Fruit fly (Drosophila melanogaster) whole organism, embryonic: Measurements from ENCODE around the gene Cyp18a1.

Experiments
- Bgb ChIP-seq: fragments of 200-800 bp; sonication (Bioruptor generic); IDR thresholded peaks from 2 replicates; pipeline ENCODE4 v1.3.6; 2022; ENCODE audit warnings: missing biosample characterization, missing genetic modification characterization; ENCODE audit not compliant: partially characterized antibody
- Blimp-1 ChIP-seq: fragments of 200-800 bp; sonication (Bioruptor generic); optimal IDR thresholded peaks from 3 replicates; lab custom pipeline; 2018; ENCODE audit warnings: missing biosample characterization, missing genetic modification characterization, mild to moderate bottlenecking, moderate library complexity, missing genetic modification reagents
- CG10267 ChIP-seq: fragments of 200-800 bp; sonication (Bioruptor generic); optimal IDR thresholded peaks from 2 replicates; lab custom pipeline; 2018; ENCODE audit warnings: missing biosample characterization, mild to moderate bottlenecking, missing genetic modification characterization, moderate library complexity
- CG13287 ChIP-seq: fragments of 200-800 bp; sonication (Bioruptor generic); IDR thresholded peaks from 2 replicates; pipeline ENCODE4 v1.3.6; 2022; ENCODE audit warnings: missing biosample characterization, missing genetic modification characterization; ENCODE audit not compliant: partially characterized antibody
- CG13424 ChIP-seq: fragments of 200-800 bp; sonication (Bioruptor generic); optimal IDR thresholded peaks from 2 replicates; lab custom pipeline; 2019; ENCODE audit warnings: missing biosample characterization, mild to moderate bottlenecking, missing genetic modification characterization, moderate library complexity
- CG1603 ChIP-seq: fragments of 200-800 bp; sonication (Bioruptor generic); optimal IDR thresholded peaks from 2 replicates; lab custom pipeline; 2019; ENCODE audit warnings: missing biosample characterization, mild to moderate bottlenecking, missing genetic modification characterization, moderate library complexity
- CG16813 ChIP-seq: fragments of 200-800 bp; sonication (Bioruptor generic); IDR thresholded peaks from 3 replicates; pipeline ENCODE4 v1.3.6; 2022; ENCODE audit warnings: missing biosample characterization, missing genetic modification characterization; ENCODE audit not compliant: partially characterized antibody
- CG17328 ChIP-seq: fragments of 200-800 bp; sonication (Bioruptor generic); IDR thresholded peaks from 2 replicates; pipeline ENCODE4 v1.3.6; 2022; ENCODE audit warnings: missing biosample characterization, missing genetic modification characterization
- CG17359 ChIP-seq: fragments of 200-800 bp; sonication (Bioruptor generic); optimal IDR thresholded peaks from 3 replicates; lab custom pipeline; 2018; ENCODE audit warnings: missing biosample characterization, mild to moderate bottlenecking, missing genetic modification characterization, moderate library complexity
- CG18599 ChIP-seq: fragments of 200-800 bp; sonication (Bioruptor generic); optimal IDR thresholded peaks from 3 replicates; lab custom pipeline; 2017; ENCODE audit warnings: missing biosample characterization, missing genetic modification characterization, mild to moderate bottlenecking, moderate library complexity, missing genetic modification reagents
- CG3407 ChIP-seq: fragments of 200-800 bp; sonication (Bioruptor generic); optimal IDR thresholded peaks from 2 replicates; lab custom pipeline; 2018; ENCODE audit warnings: missing biosample characterization, mild to moderate bottlenecking, missing genetic modification characterization
- CG3847 ChIP-seq: fragments of 200-800 bp; sonication (Bioruptor generic); IDR thresholded peaks from 2 replicates; pipeline ENCODE4 v1.3.6; 2022; ENCODE audit warnings: missing biosample characterization, missing genetic modification characterization
- CG42726 ChIP-seq: fragments of 200-800 bp; sonication (Bioruptor generic); IDR thresholded peaks from 2 replicates; pipeline ENCODE4 v1.3.6; 2022; ENCODE audit warnings: missing biosample characterization, missing genetic modification characterization; ENCODE audit not compliant: partially characterized antibody
- CG7745 ChIP-seq: fragments of 200-800 bp; sonication (Bioruptor generic); optimal IDR thresholded peaks from 2 replicates; lab custom pipeline; 2018; ENCODE audit warnings: missing biosample characterization, mild to moderate bottlenecking, missing genetic modification characterization, moderate library complexity
- CG7928 ChIP-seq: fragments of 200-800 bp; sonication (Bioruptor generic); optimal IDR thresholded peaks from 2 replicates; lab custom pipeline; 2017; ENCODE audit warnings: missing biosample characterization, mild to moderate bottlenecking, missing genetic modification characterization
- CG7963 ChIP-seq: fragments of 200-800 bp; sonication (Bioruptor generic); IDR thresholded peaks from 3 replicates; pipeline ENCODE4 v1.3.6; 2022; ENCODE audit warnings: missing biosample characterization, missing genetic modification characterization; ENCODE audit not compliant: partially characterized antibody
- CG8924 ChIP-seq: fragments of 200-800 bp; optimal IDR thresholded peaks from 3 replicates; lab custom pipeline; 2019; ENCODE audit warnings: missing biosample characterization, mild to moderate bottlenecking, missing genetic modification characterization, moderate library complexity
- CG9797 ChIP-seq: fragments of 200-800 bp; sonication (Bioruptor generic); optimal IDR thresholded peaks from 3 replicates; lab custom pipeline; 2018; ENCODE audit warnings: missing biosample characterization, mild to moderate bottlenecking, missing genetic modification characterization
- CTCF ChIP-seq: fragments of 200-800 bp; sonication (Bioruptor generic); optimal IDR thresholded peaks from 2 replicates; lab custom pipeline; 2017; ENCODE audit warnings: missing biosample characterization, mild to moderate bottlenecking, missing genetic modification characterization, moderate library complexity
- Dp ChIP-seq: fragments of 200-800 bp; sonication (Bioruptor generic); optimal IDR thresholded peaks from 2 replicates; lab custom pipeline; 2018; ENCODE audit warnings: missing biosample characterization, mild to moderate bottlenecking, missing genetic modification characterization, moderate library complexity
- Dref ChIP-seq: fragments of 200-800 bp; sonication (Bioruptor generic); IDR thresholded peaks from 2 replicates; pipeline ENCODE4 v1.3.6; 2022; ENCODE audit warnings: missing biosample characterization, missing genetic modification characterization
- E2f2 ChIP-seq: fragments of 200-800 bp; sonication (Bioruptor generic); IDR thresholded peaks from 2 replicates; pipeline ENCODE4 v1.3.6; 2022; ENCODE audit warnings: missing biosample characterization, missing genetic modification characterization
- Elba2 ChIP-seq: fragments of 200-800 bp; sonication (Bioruptor generic); optimal IDR thresholded peaks from 3 replicates; lab custom pipeline; 2016; ENCODE audit warnings: missing biosample characterization, missing genetic modification characterization
- Ets97D ChIP-seq: fragments of 200-800 bp; sonication (Bioruptor generic); optimal IDR thresholded peaks from 3 replicates; lab custom pipeline; 2016; ENCODE audit warnings: missing biosample characterization, missing genetic modification characterization
- GATAe ChIP-seq: fragments of 200-800 bp; sonication (Bioruptor generic); conservative IDR thresholded peaks from 2 replicates; pipeline ENCODE4 v1.3.6; 2022; ENCODE audit warnings: missing biosample characterization, missing genetic modification characterization
- HLH4C ChIP-seq: fragments of 200-800 bp; sonication (Bioruptor generic); IDR thresholded peaks from 3 replicates; pipeline ENCODE4 v1.3.6; 2022; ENCODE audit warnings: missing biosample characterization, missing genetic modification characterization; ENCODE audit not compliant: partially characterized antibody
- Hr39 ChIP-seq: fragments of >200 bp; optimal IDR thresholded peaks from 2 replicates; lab custom pipeline; 2017
- MBD-R2 ChIP-seq: fragments of 200-800 bp; sonication (Bioruptor generic); IDR thresholded peaks from 2 replicates; pipeline ENCODE4 v1.3.6; 2022; ENCODE audit warnings: missing biosample characterization, missing genetic modification characterization
- MESR4 ChIP-seq: fragments of 200-800 bp; sonication (Bioruptor generic); optimal IDR thresholded peaks from 2 replicates; lab custom pipeline; 2018; ENCODE audit warnings: missing biosample characterization, mild to moderate bottlenecking, missing genetic modification characterization, moderate library complexity
- Opbp ChIP-seq: fragments of 200-800 bp; sonication (Bioruptor generic); IDR thresholded peaks from 3 replicates; pipeline ENCODE4 v1.3.6; 2022; ENCODE audit warnings: missing biosample characterization, missing genetic modification characterization; ENCODE audit not compliant: partially characterized antibody
- Ravus ChIP-seq: fragments of 200-800 bp; sonication (Bioruptor generic); IDR thresholded peaks from 2 replicates; pipeline ENCODE4 v1.3.6; 2022; ENCODE audit warnings: missing biosample characterization, missing genetic modification characterization
- Scr ChIP-seq: fragments of 200-800 bp; sonication (Bioruptor generic); IDR thresholded peaks from 2 replicates; pipeline ENCODE4 v1.3.6; 2022; ENCODE audit warnings: missing biosample characterization, missing genetic modification characterization; ENCODE audit not compliant: partially characterized antibody
- Sry-δ ChIP-seq: fragments of 200-800 bp; sonication (Bioruptor generic); optimal IDR thresholded peaks from 2 replicates; lab custom pipeline; 2016; ENCODE audit warnings: missing biosample characterization, missing genetic modification characterization
- YL-1 ChIP-seq: fragments of 200-800 bp; sonication (Bioruptor generic); optimal IDR thresholded peaks from 3 replicates; lab custom pipeline; 2017; ENCODE audit warnings: missing biosample characterization, mild to moderate bottlenecking, missing genetic modification characterization
- amos ChIP-seq: fragments of 200-800 bp; sonication (Bioruptor generic); IDR thresholded peaks from 2 replicates; pipeline ENCODE4 v1.3.6; 2022; ENCODE audit warnings: missing biosample characterization, missing genetic modification characterization; ENCODE audit not compliant: partially characterized antibody
- ato ChIP-seq: fragments of 200-800 bp; sonication (Bioruptor generic); IDR thresholded peaks from 2 replicates; pipeline ENCODE4 v1.3.6; 2022; ENCODE audit warnings: missing biosample characterization, missing genetic modification characterization; ENCODE audit not compliant: partially characterized antibody
- cad ChIP-seq: fragments of >200 bp; optimal IDR thresholded peaks from 2 replicates; lab custom pipeline; 2017; ENCODE audit warnings: missing biosample characterization, missing genetic modification characterization
- chinmo ChIP-seq: fragments of 200-800 bp; sonication (Bioruptor generic); IDR thresholded peaks from 4 replicates; pipeline ENCODE4 v1.3.6; 2022; ENCODE audit warnings: missing biosample characterization, missing genetic modification characterization; ENCODE audit not compliant: partially characterized antibody
- gfzf ChIP-seq: fragments of 200-800 bp; sonication (Bioruptor generic); optimal IDR thresholded peaks from 2 replicates; lab custom pipeline; 2016; ENCODE audit warnings: missing biosample characterization, mild to moderate bottlenecking, missing genetic modification characterization, moderate library complexity
- gsb ChIP-seq: fragments of 200-800 bp; sonication (Bioruptor generic); IDR thresholded peaks from 2 replicates; pipeline ENCODE4 v1.3.6; 2022; ENCODE audit warnings: missing biosample characterization, missing genetic modification characterization
- hbn ChIP-seq: fragments of 200-800 bp; sonication (Bioruptor generic); IDR thresholded peaks from 2 replicates; pipeline ENCODE4 v1.3.6; 2022; ENCODE audit warnings: missing biosample characterization, missing genetic modification characterization; ENCODE audit not compliant: partially characterized antibody
- org-1 ChIP-seq: fragments of 200-800 bp; sonication (Bioruptor generic); optimal IDR thresholded peaks from 2 replicates; lab custom pipeline; 2017; ENCODE audit warnings: missing biosample characterization, missing genetic modification characterization
- row ChIP-seq: fragments of 200-800 bp; sonication (Bioruptor generic); IDR thresholded peaks from 3 replicates; pipeline ENCODE4 v1.3.6; 2022; ENCODE audit warnings: missing biosample characterization, missing genetic modification characterization
- sna ChIP-seq: fragments of 200-800 bp; sonication (Bioruptor generic); IDR thresholded peaks from 2 replicates; pipeline ENCODE4 v1.3.6; 2022; ENCODE audit warnings: missing biosample characterization, missing genetic modification characterization; ENCODE audit not compliant: partially characterized antibody
- tna ChIP-seq: fragments of 200-800 bp; sonication (Bioruptor generic); IDR thresholded peaks from 2 replicates; pipeline ENCODE4 v1.3.6; 2022; ENCODE audit warnings: missing biosample characterization, missing genetic modification characterization; ENCODE audit not compliant: partially characterized antibody
- unpg ChIP-seq: fragments of 200-800 bp; sonication (Bioruptor generic); optimal IDR thresholded peaks from 3 replicates; lab custom pipeline; 2018; ENCODE audit warnings: missing biosample characterization, mild to moderate bottlenecking, missing genetic modification characterization, moderate library complexity
- vnd ChIP-seq: fragments of 200-800 bp; sonication (Bioruptor generic); IDR thresholded peaks from 3 replicates; pipeline ENCODE4 v1.3.6; 2022; ENCODE audit warnings: missing biosample characterization, missing genetic modification characterization; ENCODE audit not compliant: partially characterized antibody
- zen2 ChIP-seq: fragments of 200-800 bp; sonication (Bioruptor generic); IDR thresholded peaks from 3 replicates; pipeline ENCODE4 v1.3.6; 2022; ENCODE audit warnings: missing biosample characterization, missing genetic modification characterization; ENCODE audit not compliant: partially characterized antibody

The Cyp18a1 gene

dm6 chrX:18650252-18650651, 42.6 kb downstream of the Cyp18a1 start, which contains the start of gene Hou:
Hou (minus strand) TSS chrX:18650444.
- TF ChIP-seq Dref (GFP tag; lab: Robert Waterston, UW) (peak; percentile 57), GATAe (GFP tag; lab: Robert Waterston, UW) (no peak), Scr (GFP tag; lab: Robert Waterston, UW) (peak; percentile 65), E2f2 (GFP tag; lab: Robert Waterston, UW) (peak; percentile 94), CG8924 (tag; lab: Kevin White, UChicago) (peak; percentile 11), amos (GFP tag; lab: Robert Waterston, UW) (peak; percentile 58), CG13287 (GFP tag; lab: Robert Waterston, UW) (peak; percentile 79), CG7745 (tag; lab: Kevin White, UChicago) (no peak), CG42726 (GFP tag; lab: Robert Waterston, UW) (0 out of 2 replicates have a peak, but pooled peaks have one; percentile 51), Hr39 (lab: Kevin White, UChicago) (no peak), CG17328 (GFP tag; lab: Robert Waterston, UW) (no peak), CG1603 (tag; lab: Kevin White, UChicago) (peak; percentile 42), Dp (GFP tag; lab: Kevin White, UChicago) (peak; percentile 94), Ravus (GFP tag; lab: Robert Waterston, UW) (no peak), Opbp (GFP tag; lab: Robert Waterston, UW) (peak; percentile 44; the same call in 1 of the 3 replicates), Bgb (GFP tag; lab: Robert Waterston, UW) (peak; percentile 63), Elba2 (GFP tag; lab: Kevin White, UChicago) (peak; percentile 26), CG3407 (no peak), Ets97D (GFP tag; lab: Kevin White, UChicago) (peak; percentile 14), HLH4C (GFP tag; lab: Robert Waterston, UW) (peak; percentile 41; the same call in 2 of the 3 replicates), row (GFP tag; lab: Robert Waterston, UW) (no peak), hbn (peak; percentile 48; the same call in 1 of the 2 replicates), org-1 (no peak), CG10267 (peak; percentile 30), Blimp-1 (no peak), CTCF (GFP tag; lab: Kevin White, UChicago) (peak; percentile 21), vnd (GFP tag; lab: Robert Waterston, UW) (0 out of 3 replicates have a peak, but pooled peaks have one; percentile 40), zen2 (GFP tag; lab: Robert Waterston, UW) (peak; percentile 19; the same call in 2 of the 3 replicates), YL-1 (GFP tag; lab: Kevin White, UChicago) (peak; percentile 65), chinmo (GFP tag; lab: Robert Waterston, UW) (peak; percentile 78; the same call in 3 of the 4 replicates), MESR4 (GFP tag; lab: Kevin White, UChicago) (peak; percentile 80), CG9797 (GFP tag; lab: Kevin White, UChicago) (peak; percentile 86), MBD-R2 (GFP tag; lab: Robert Waterston, UW) (peak; percentile 62), CG17359 (tag; lab: Kevin White, UChicago) (peak; percentile 24), unpg (GFP tag; lab: Kevin White, UChicago) (no peak), CG7928 (GFP tag; lab: Kevin White, UChicago) (no peak), cad (GFP tag; lab: Kevin White, UChicago) (no peak), gsb (GFP tag; lab: Robert Waterston, UW) (no peak), CG13424 (tag; lab: Kevin White, UChicago) (no peak), CG18599 (GFP tag; lab: Kevin White, UChicago) (no peak), Sry-δ (GFP tag; lab: Kevin White, UChicago) (peak; percentile 49), tna (GFP tag; lab: Robert Waterston, UW) (no peak), CG7963 (GFP tag; lab: Robert Waterston, UW) (no peak), gfzf (GFP tag; lab: Kevin White, UChicago) (peak; percentile 72), CG16813 (GFP tag; lab: Robert Waterston, UW) (peak; percentile 56; the same call in 2 of the 3 replicates), ato (0 out of 2 replicates have a peak, but pooled peaks have one; percentile 23), sna (GFP tag; lab: Robert Waterston, UW) (peak; percentile 17; the same call in 1 of the 2 replicates), CG3847 (GFP tag; lab: Robert Waterston, UW) (peak; percentile 60)
